Worm (Caenorhabditis elegans) whole organism, L2 larva: ENCODE measurements around the gene T01C8.2.

Experiments used
- aly-2 ChIP-seq: fragments of 150-350 bp; optimal IDR thresholded peaks from 2 replicates; lab custom pipeline; 2014; ENCODE audit warnings: missing biosample characterization, missing genetic modification characterization
- nhr-129 ChIP-seq: fragments of 150-350 bp; optimal IDR thresholded peaks from 2 replicates; lab custom pipeline; 2014; ENCODE audit warnings: missing biosample characterization, missing genetic modification characterization
- unc-62 ChIP-seq: fragments of 150-350 bp; optimal IDR thresholded peaks from 2 replicates; lab custom pipeline; 2014; ENCODE audit warnings: missing biosample characterization, missing genetic modification reagents, missing genetic modification characterization
- ztf-11 ChIP-seq: sonication (generic microtip); optimal IDR thresholded peaks from 2 replicates; lab custom pipeline; 2017; ENCODE audit warnings: missing biosample characterization, missing genetic modification characterization

DNA sequence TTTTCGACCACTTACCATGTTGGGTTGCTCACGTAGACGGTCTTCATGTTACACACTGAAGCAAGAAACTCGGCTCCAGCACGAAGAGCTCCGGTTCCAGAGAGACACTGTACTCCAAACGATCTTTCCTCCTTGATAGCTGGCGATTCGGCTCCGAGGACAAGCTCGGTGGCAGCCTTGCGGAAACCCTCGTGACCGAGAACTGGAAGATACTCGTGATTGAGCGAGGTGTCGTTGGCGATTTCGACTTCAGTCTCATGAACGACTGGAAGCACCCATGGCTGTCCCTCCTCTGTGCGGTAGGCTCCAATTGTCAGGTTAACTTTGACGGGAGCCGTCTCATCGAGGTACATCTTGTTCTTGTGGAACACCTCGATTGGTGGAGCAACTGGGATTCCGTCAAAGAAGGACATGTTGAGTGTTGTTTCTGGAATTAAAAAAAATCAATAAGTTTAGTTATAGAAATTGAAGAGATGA is 6.5 kb downstream of the T01C8.2 start, which contains the start of gene got-1.2:
- no peak for TF ChIP-seq ztf-11 (tag; lab: Kevin White, UChicago)
- TF ChIP-seq unc-62 (GFP tag; lab: Kevin White, UChicago) = no peak
- TF ChIP-seq aly-2 (tag; lab: Kevin White, UChicago) = no peak
- TF ChIP-seq nhr-129 (tag; lab: Kevin White, UChicago) = no peak
